Fruit fly (Drosophila melanogaster) whole organism, larva: ENCODE data around the gene CG42852.

Experiments used
- noc ChIP-seq: fragments of 200-800 bp; sonication (Bioruptor generic); optimal IDR thresholded peaks from 3 replicates; lab custom pipeline; 2019; ENCODE audit warnings: missing biosample characterization, mild to moderate bottlenecking, missing genetic modification characterization, moderate library complexity

Gene CG42852

dm6 chr3L:16755189-16755588, at the start of gene CG42852:
CG42852 (plus strand) TSS chr3L:16755489.
- no peak for TF ChIP-seq noc (tag; lab: Kevin White, UChicago)

- no peak for TF ChIP-seq noc (tag; lab: Kevin White, UChicago)
Observed at dm6 chr3L:16705630-16706029, 49.7 kb upstream of the CG42852 start.

- TF ChIP-seq noc (tag; lab: Kevin White, UChicago) = no peak
Observed at dm6 chr3L:16708738-16709350, 46.4 kb upstream of the CG42852 start.

- TF ChIP-seq noc (tag; lab: Kevin White, UChicago) = no peak
Observed at dm6 chr3L:16709673-16710257, 45.5 kb upstream of the CG42852 start.

dm6 chr3L:16710258-16711020, 44.9 kb upstream of the CG42852 start:
- peak; percentile 8 for TF ChIP-seq noc (tag; lab: Kevin White, UChicago)

- no peak for TF ChIP-seq noc (tag; lab: Kevin White, UChicago)
Observed at dm6 chr3L:16711430-16712228, 43.7 kb upstream of the CG42852 start, which contains the start of the genes CG43954, Lasp and Dab. CG43954 (minus strand) TSS chr3L:16711677. Lasp (minus strand) TSS chr3L:16711677. Dab (plus strand) TSS chr3L:16712126.

- no peak for TF ChIP-seq noc (tag; lab: Kevin White, UChicago)
Observed at dm6 chr3L:16712371-16712770, 42.9 kb upstream of the CG42852 start.

- TF ChIP-seq noc (tag; lab: Kevin White, UChicago) = no peak
Observed at dm6 chr3L:16713446-16714192, 41.7 kb upstream of the CG42852 start.

dm6 chr3L:16714193-16714538, 41.1 kb upstream of the CG42852 start:
- peak; percentile 69 for TF ChIP-seq noc (tag; lab: Kevin White, UChicago)

dm6 chr3L:16724561-16724960, 30.7 kb upstream of the CG42852 start, which contains the start of gene CG13031:
CG13031 (plus strand) TSS chr3L:16724861.
- no peak for TF ChIP-seq noc (tag; lab: Kevin White, UChicago)

- TF ChIP-seq noc (tag; lab: Kevin White, UChicago) = no peak
Observed at dm6 chr3L:16726069-16726591, 29.2 kb upstream of the CG42852 start, which contains the start of the genes CG13026 and PGRP-SB2. CG13026 (minus strand) TSS chr3L:16726169. PGRP-SB2 (plus strand) TSS chr3L:16726541.

dm6 chr3L:16727939-16728635, 27.2 kb upstream of the CG42852 start, which contains the start of gene PGRP-SB1:
PGRP-SB1 (minus strand) TSS chr3L:16727989.
- TF ChIP-seq noc (tag; lab: Kevin White, UChicago) = peak; percentile 42

dm6 chr3L:16730645-16731044, 24.6 kb upstream of the CG42852 start, which contains the start of gene Dbp73D:
Dbp73D (minus strand) TSS chr3L:16730818.
- no peak for TF ChIP-seq noc (tag; lab: Kevin White, UChicago)

- no peak for TF ChIP-seq noc (tag; lab: Kevin White, UChicago)
Observed at dm6 chr3L:16733246-16733645, 22.0 kb upstream of the CG42852 start, which contains the start of gene CG9701. CG9701 (plus strand) TSS chr3L:16733546.
